Worm (Caenorhabditis elegans) whole organism, L3 larva: ENCODE measurements around the gene F44E2.6.

Experiments
- ama-1 ChIP-seq: fragments of 150-350 bp; optimal IDR thresholded peaks from 2 replicates; lab custom pipeline; 2018
- ceh-16 ChIP-seq: sonication (generic microtip); optimal IDR thresholded peaks from 2 replicates; lab custom pipeline; 2017; ENCODE audit warnings: missing biosample characterization, missing genetic modification characterization
- ceh-82 ChIP-seq: fragments of 150-350 bp; optimal IDR thresholded peaks from 2 replicates; lab custom pipeline; 2014; ENCODE audit warnings: missing biosample characterization, missing genetic modification characterization
- ceh-9 ChIP-seq: sonication (generic microtip); optimal IDR thresholded peaks from 2 replicates; lab custom pipeline; 2018; ENCODE audit warnings: missing biosample characterization, missing genetic modification characterization
- egl-27 ChIP-seq: sonication (generic microtip); optimal IDR thresholded peaks from 4 replicates; lab custom pipeline; 2017; ENCODE audit warnings: missing biosample characterization, missing genetic modification reagents, missing genetic modification characterization
- hmg-11 ChIP-seq: sonication (generic microtip); optimal IDR thresholded peaks from 2 replicates; lab custom pipeline; 2016; ENCODE audit warnings: missing genetic modification characterization, missing compliant biosample characterization
- lin-15B ChIP-seq: fragments of 150-350 bp; optimal IDR thresholded peaks from 2 replicates; lab custom pipeline; 2014; ENCODE audit warnings: missing biosample characterization, missing genetic modification characterization
- lin-39 ChIP-seq: fragments of 150-350 bp; optimal IDR thresholded peaks from 2 replicates; lab custom pipeline; 2018; ENCODE audit warnings: missing biosample characterization, missing genetic modification reagents, missing genetic modification characterization
- nhr-12 ChIP-seq: fragments of 150-350 bp; optimal IDR thresholded peaks from 2 replicates; lab custom pipeline; 2014; ENCODE audit warnings: missing biosample characterization, missing genetic modification characterization
- nhr-28 ChIP-seq: fragments of 150-350 bp; optimal IDR thresholded peaks from 2 replicates; lab custom pipeline; 2014; ENCODE audit warnings: missing biosample characterization, missing genetic modification characterization
- nhr-77 ChIP-seq: fragments of 150-350 bp; optimal IDR thresholded peaks from 2 replicates; lab custom pipeline; 2014; ENCODE audit warnings: missing biosample characterization, missing genetic modification characterization
- pqm-1 ChIP-seq: fragments of 150-350 bp; optimal IDR thresholded peaks from 2 replicates; lab custom pipeline; 2017; ENCODE audit warnings: missing biosample characterization, missing genetic modification characterization, inconsistent platforms

ce11 chrIII:8839813-8840212, 5.2 kb downstream of the F44E2.6 start:
- TF ChIP-seq nhr-77 (no peak), nhr-12 (tag; lab: Kevin White, UChicago) (no peak), egl-27 (tag; lab: Kevin White, UChicago) (no peak), lin-39 (tag; lab: Kevin White, UChicago) (no peak), hmg-11 (tag; lab: Kevin White, UChicago) (no peak), lin-15B (tag; lab: Kevin White, UChicago) (no peak), ceh-82 (tag; lab: Kevin White, UChicago) (no peak), pqm-1 (tag; lab: Kevin White, UChicago) (no peak), nhr-28 (tag; lab: Kevin White, UChicago) (no peak), ceh-9 (tag; lab: Kevin White, UChicago) (no peak), ceh-16 (tag; lab: Kevin White, UChicago) (no peak), ama-1 (no peak)
